Worm (Caenorhabditis elegans): ENCODE measurements around the gene srz-104.
A peak's percentile ranks its signal among the peaks of the same experiment; 100 is the strongest.

srz-104 gene

ce11 chrIV:16328519-16328918, 5.0 kb downstream of the srz-104 start, which contains the start of gene K03D3.2:
Gene K03D3.2 (minus strand): TSS chrIV:16328619.
- TF ChIP-seq efl-1 (GFP tag; optimal IDR thresholded peaks at IDR 0.05) (no peak), F49E8.2 (tag; optimal IDR thresholded peaks at IDR 0.05; ENCODE audit: insufficient read depth) (no peak), hlh-26 (GFP tag; conservative IDR thresholded peaks at IDR 0.05) (no peak), F33H1.4 (GFP tag; IDR thresholded peaks at IDR 0.05) (no peak), madf-10 (tag; optimal IDR thresholded peaks at IDR 0.05) (no peak), ceh-27 (GFP tag; optimal IDR thresholded peaks at IDR 0.05) (no peak), nhr-27 (tag; optimal IDR thresholded peaks at IDR 0.05) (no peak), bed-2 (GFP tag; IDR thresholded peaks at IDR 0.05) (no peak), tbx-9 (tag; optimal IDR thresholded peaks at IDR 0.05; ENCODE audit: borderline replicate concordance) (no peak), sdz-38 (tag; optimal IDR thresholded peaks at IDR 0.05) (no peak), F39B2.1 (GFP tag; IDR thresholded peaks at IDR 0.05) (no peak), Y67H2A.10 (GFP tag; conservative IDR thresholded peaks at IDR 0.05) (no peak), ceh-79 (tag; optimal IDR thresholded peaks at IDR 0.05) (no peak), F23B12.7 (tag; optimal IDR thresholded peaks at IDR 0.05; ENCODE audit: insufficient read depth) (no peak), ZK185.1 (tag; optimal IDR thresholded peaks at IDR 0.05; ENCODE audit: poor library complexity, severe bottlenecking) (no peak), xnd-1 (tag; optimal IDR thresholded peaks at IDR 0.05) (no peak)

ce11 chrIV:16329159-16329558, 5.7 kb downstream of the srz-104 start, which contains the start of gene srz-74:
Gene srz-74 (plus strand): TSS chrIV:16329459.
- TF ChIP-seq gei-17 (GFP tag; optimal IDR thresholded peaks at IDR 0.05) (no peak), cebp-2 (GFP tag; IDR thresholded peaks at IDR 0.05) (0 out of 2 replicates have a peak, but pooled peaks have one; percentile 14), lsl-1 (GFP tag; optimal IDR thresholded peaks at IDR 0.05) (no peak), ceh-91 (GFP tag; IDR thresholded peaks at IDR 0.05) (no peak), lin-54 (GFP tag; optimal IDR thresholded peaks at IDR 0.05) (no peak), ekl-4 (GFP tag; IDR thresholded peaks at IDR 0.05) (no peak)

ce11 chrIV:16330508-16330907, 7.0 kb downstream of the srz-104 start:
- TF ChIP-seq Y53G8AR.9 (GFP tag; conservative IDR thresholded peaks at IDR 0.05) (no peak), ztf-28 (GFP tag; IDR thresholded peaks at IDR 0.05) (0 out of 2 replicates have a peak, but pooled peaks have one; percentile 50), lin-35 (GFP tag; optimal IDR thresholded peaks at IDR 0.05) (no peak), rec-8 (tag; optimal IDR thresholded peaks at IDR 0.05) (no peak), attf-6 (GFP tag; IDR thresholded peaks at IDR 0.05) (0 out of 2 replicates have a peak, but pooled peaks have one; percentile 19), snpc-4 (GFP tag; optimal IDR thresholded peaks at IDR 0.05) (no peak), snpc-4 (tag; optimal IDR thresholded peaks at IDR 0.05) (peak in 1 of 4 experiments; percentile 70)

- no peak for TF ChIP-seq sea-2 (GFP tag; IDR thresholded peaks at IDR 0.05)
- no peak for TF ChIP-seq pha-4 (tag; optimal IDR thresholded peaks at IDR 0.05)
- no peak for TF ChIP-seq efl-1 (GFP tag; optimal IDR thresholded peaks at IDR 0.05)
- TF ChIP-seq T26A5.8 (tag; optimal IDR thresholded peaks at IDR 0.05) = no peak
- TF ChIP-seq F55B11.4 (tag; optimal IDR thresholded peaks at IDR 0.05; ENCODE audit: borderline replicate concordance, insufficient read depth) = no peak
- TF ChIP-seq F57C9.4 (tag; optimal IDR thresholded peaks at IDR 0.05) = no peak
- no peak for TF ChIP-seq somi-1 (GFP tag; optimal IDR thresholded peaks at IDR 0.05)
- TF ChIP-seq F10E7.11 (tag; optimal IDR thresholded peaks at IDR 0.05) = no peak
- no peak for TF ChIP-seq tbp1 (GFP tag; optimal IDR thresholded peaks at IDR 0.05)
- no peak for TF ChIP-seq cebp-1 (GFP tag; IDR thresholded peaks at IDR 0.05)
- TF ChIP-seq cebp-1 (tag; optimal IDR thresholded peaks at IDR 0.05) = no peak
- TF ChIP-seq ztf-26 (tag; optimal IDR thresholded peaks at IDR 0.05) = no peak
- TF ChIP-seq madf-6 (GFP tag; IDR thresholded peaks at IDR 0.05) = no peak
- TF ChIP-seq hmg-20 (GFP tag; IDR thresholded peaks at IDR 0.05) = no peak
- TF ChIP-seq ama-1 (optimal IDR thresholded peaks at IDR 0.05) = no peak
- no peak for TF ChIP-seq ama-1 (GFP tag; optimal IDR thresholded peaks at IDR 0.05)
Observed at ce11 chrIV:16332585-16332984, 9.1 kb downstream of the srz-104 start, which contains the start of gene srz-71. Gene srz-71 (plus strand): TSS chrIV:16332885.

All from whole organism, young adult.